Fruit fly (Drosophila melanogaster) whole organism, embryonic: ENCODE measurements around the gene Ice2.
A peak's percentile ranks its signal among the peaks of the same experiment; 100 is the strongest.

Experiments used
- Adf1 ChIP-seq: fragments of 200-800 bp; sonication (Bioruptor generic); IDR thresholded peaks from 2 replicates; pipeline ENCODE4 v1.3.6; 2022; ENCODE audit warnings: missing biosample characterization, missing genetic modification characterization
- Atf3 ChIP-seq: fragments of 200-800 bp; sonication (Bioruptor generic); optimal IDR thresholded peaks from 3 replicates; lab custom pipeline; 2016; ENCODE audit warnings: missing biosample characterization, missing genetic modification characterization
- Awh ChIP-seq: fragments of 200-800 bp; sonication (Bioruptor generic); IDR thresholded peaks from 2 replicates; pipeline ENCODE4, ENCODE4 v1.3.6; 2022; ENCODE audit warnings: missing biosample characterization, missing genetic modification characterization
- CG10274 ChIP-seq: fragments of 200-800 bp; sonication (Bioruptor generic); optimal IDR thresholded peaks from 3 replicates; lab custom pipeline; 2017; ENCODE audit warnings: missing biosample characterization, mild to moderate bottlenecking, missing genetic modification characterization
- CG10366 ChIP-seq: fragments of 200-800 bp; sonication (Bioruptor generic); IDR thresholded peaks from 2 replicates; pipeline ENCODE4 v1.3.6; 2022; ENCODE audit warnings: missing biosample characterization, missing genetic modification characterization
- CG10462 ChIP-seq: fragments of 200-800 bp; sonication (Bioruptor generic); optimal IDR thresholded peaks from 2 replicates; lab custom pipeline; 2016; ENCODE audit warnings: missing biosample characterization, missing genetic modification characterization
- CG11504 ChIP-seq: fragments of 200-800 bp; sonication (Bioruptor generic); optimal IDR thresholded peaks from 3 replicates; lab custom pipeline; 2019; ENCODE audit warnings: missing biosample characterization, mild to moderate bottlenecking, missing genetic modification characterization, moderate library complexity
- CG12391 ChIP-seq: fragments of 200-800 bp; sonication (Bioruptor generic); optimal IDR thresholded peaks from 3 replicates; lab custom pipeline; 2018; ENCODE audit warnings: missing biosample characterization, mild to moderate bottlenecking, missing genetic modification characterization, moderate library complexity
- CG13123 ChIP-seq: fragments of 200-800 bp; sonication (Bioruptor generic); optimal IDR thresholded peaks from 2 replicates; lab custom pipeline; 2016; ENCODE audit warnings: missing biosample characterization, missing genetic modification characterization
- CG13624 ChIP-seq: fragments of 200-800 bp; sonication (Bioruptor generic); optimal IDR thresholded peaks from 2 replicates; lab custom pipeline; 2016; ENCODE audit warnings: missing biosample characterization, missing genetic modification characterization
- CG1529 ChIP-seq: fragments of 200-800 bp; sonication (Bioruptor generic); optimal IDR thresholded peaks from 3 replicates; lab custom pipeline; 2018; ENCODE audit warnings: missing biosample characterization, missing genetic modification characterization
- CG15479 ChIP-seq: fragments of 200-800 bp; sonication (Bioruptor generic); optimal IDR thresholded peaks from 3 replicates; lab custom pipeline; 2019; ENCODE audit warnings: missing biosample characterization, mild to moderate bottlenecking, missing genetic modification characterization, moderate library complexity
- CG16863 ChIP-seq: fragments of 200-800 bp; sonication (Bioruptor generic); optimal IDR thresholded peaks from 3 replicates; lab custom pipeline; 2016; ENCODE audit warnings: missing biosample characterization, missing genetic modification characterization
- CG17802 ChIP-seq: fragments of 200-800 bp; sonication (Bioruptor generic); optimal IDR thresholded peaks from 2 replicates; lab custom pipeline; 2018; ENCODE audit warnings: missing biosample characterization, mild to moderate bottlenecking, missing genetic modification characterization, moderate library complexity
- CG18764 ChIP-seq: fragments of 200-800 bp; sonication (Bioruptor generic); optimal IDR thresholded peaks from 3 replicates; lab custom pipeline; 2016; ENCODE audit warnings: missing biosample characterization, missing genetic modification characterization
- CG2129 ChIP-seq: fragments of 200-800 bp; sonication (Bioruptor generic); IDR thresholded peaks from 2 replicates; pipeline ENCODE4 v1.3.6; 2022; ENCODE audit warnings: missing biosample characterization, missing genetic modification characterization; ENCODE audit not compliant: partially characterized antibody
- CG2678 ChIP-seq: fragments of 200-800 bp; sonication (Bioruptor generic); optimal IDR thresholded peaks from 3 replicates; lab custom pipeline; 2019; ENCODE audit warnings: missing biosample characterization, mild to moderate bottlenecking, missing genetic modification characterization, moderate library complexity
- CG31224 ChIP-seq: fragments of 200-800 bp; sonication (Bioruptor generic); IDR thresholded peaks from 2 replicates; pipeline ENCODE4 v1.3.6; 2022; ENCODE audit warnings: missing biosample characterization, missing genetic modification characterization
- CG3281 ChIP-seq: fragments of 200-800 bp; sonication (Bioruptor generic); optimal IDR thresholded peaks from 3 replicates; lab custom pipeline; 2017; ENCODE audit warnings: missing biosample characterization, mild to moderate bottlenecking, missing genetic modification characterization
- CG4617 ChIP-seq: fragments of 200-800 bp; sonication (Bioruptor generic); optimal IDR thresholded peaks from 3 replicates; lab custom pipeline; 2016; ENCODE audit warnings: missing biosample characterization, missing genetic modification characterization, borderline replicate concordance
- CG6813 ChIP-seq: fragments of 200-800 bp; sonication (Bioruptor generic); optimal IDR thresholded peaks from 2 replicates; lab custom pipeline; 2017; ENCODE audit warnings: missing biosample characterization, missing genetic modification characterization, mild to moderate bottlenecking, moderate library complexity, missing genetic modification reagents
- CG7786 ChIP-seq: fragments of 200-800 bp; sonication (Bioruptor generic); optimal IDR thresholded peaks from 2 replicates; lab custom pipeline; 2016; ENCODE audit warnings: missing biosample characterization, missing genetic modification characterization
- CG8388 ChIP-seq: fragments of 200-800 bp; sonication (Bioruptor generic); optimal IDR thresholded peaks from 2 replicates; lab custom pipeline; 2019; ENCODE audit warnings: missing biosample characterization, mild to moderate bottlenecking, missing genetic modification characterization, moderate library complexity
- E2f2 ChIP-seq: fragments of 200-800 bp; sonication (Bioruptor generic); IDR thresholded peaks from 2 replicates; pipeline ENCODE4 v1.3.6; 2022; ENCODE audit warnings: missing biosample characterization, missing genetic modification characterization
- Ets97D ChIP-seq: fragments of 200-800 bp; sonication (Bioruptor generic); optimal IDR thresholded peaks from 3 replicates; lab custom pipeline; 2016; ENCODE audit warnings: missing biosample characterization, missing genetic modification characterization
- Hr39 ChIP-seq: fragments of >200 bp; optimal IDR thresholded peaks from 2 replicates; lab custom pipeline; 2017
- Med ChIP-seq: fragments of 200-800 bp; sonication (Bioruptor generic); peaks from one replicate; lab custom pipeline; 2016; ENCODE audit warnings: missing biosample characterization, missing genetic modification characterization, mild to moderate bottlenecking, inconsistent platforms, moderate library complexity
- NC2α ChIP-seq: fragments of 200-800 bp; sonication (Bioruptor generic); optimal IDR thresholded peaks from 2 replicates; lab custom pipeline; 2016; ENCODE audit warnings: missing biosample characterization, missing genetic modification characterization
- NFAT ChIP-seq: fragments of 200-800 bp; sonication (Bioruptor generic); IDR thresholded peaks from 2 replicates; pipeline ENCODE4 v1.3.6; 2022; ENCODE audit warnings: missing biosample characterization, missing genetic modification characterization
- NK7.1 ChIP-seq: fragments of 200-800 bp; sonication (Bioruptor generic); optimal IDR thresholded peaks from 3 replicates; lab custom pipeline; 2016; ENCODE audit warnings: missing biosample characterization, missing genetic modification characterization
- NfI ChIP-seq: fragments of 200-800 bp; sonication (Bioruptor generic); optimal IDR thresholded peaks from 3 replicates; lab custom pipeline; 2018; ENCODE audit warnings: missing biosample characterization, mild to moderate bottlenecking, missing genetic modification characterization, moderate library complexity
- Tbp ChIP-seq: fragments of >200 bp; optimal IDR thresholded peaks from 2 replicates; lab custom pipeline; 2018; ENCODE audit warnings: missing biosample characterization, missing genetic modification characterization
- Usf ChIP-seq: fragments of 200-800 bp; sonication (Bioruptor generic); optimal IDR thresholded peaks from 2 replicates; lab custom pipeline; 2017; ENCODE audit warnings: missing genotype, missing biosample characterization, missing genetic modification characterization
- danr ChIP-seq: fragments of 200-800 bp; sonication (Bioruptor generic); IDR thresholded peaks from 2 replicates; pipeline ENCODE4 v1.3.6; 2022; ENCODE audit warnings: missing biosample characterization, missing genetic modification characterization
- esg ChIP-seq: fragments of 200-800 bp; sonication (Bioruptor generic); conservative IDR thresholded peaks from 2 replicates; pipeline ENCODE4 v1.3.6; 2022; ENCODE audit warnings: missing biosample characterization, missing genetic modification characterization
- fd96Cb ChIP-seq: fragments of 200-800 bp; sonication (Bioruptor generic); optimal IDR thresholded peaks from 2 replicates; lab custom pipeline; 2018; ENCODE audit warnings: missing biosample characterization, mild to moderate bottlenecking, missing genetic modification characterization, moderate library complexity
- gsb ChIP-seq: fragments of 200-800 bp; sonication (Bioruptor generic); IDR thresholded peaks from 2 replicates; pipeline ENCODE4 v1.3.6; 2022; ENCODE audit warnings: missing biosample characterization, missing genetic modification characterization
- her ChIP-seq: fragments of 200-800 bp; sonication (Bioruptor generic); optimal IDR thresholded peaks from 2 replicates; lab custom pipeline; 2016; ENCODE audit warnings: missing biosample characterization, missing genetic modification characterization
- ind ChIP-seq: fragments of 200-800 bp; sonication (Bioruptor generic); optimal IDR thresholded peaks from 3 replicates; lab custom pipeline; 2016; ENCODE audit warnings: missing biosample characterization, missing genetic modification characterization
- jigr1 ChIP-seq: fragments of 200-800 bp; sonication (Bioruptor generic); IDR thresholded peaks from 3 replicates; pipeline ENCODE4 v1.3.6; 2022; ENCODE audit warnings: missing biosample characterization, missing genetic modification characterization
- luna ChIP-seq: fragments of 200-800 bp; sonication (Bioruptor generic); optimal IDR thresholded peaks from 2 replicates; lab custom pipeline; 2016; ENCODE audit warnings: missing biosample characterization, missing genetic modification characterization
- nerfin-2 ChIP-seq: fragments of 200-800 bp; sonication (Bioruptor generic); IDR thresholded peaks from 2 replicates; pipeline ENCODE4 v1.3.6; 2022; ENCODE audit warnings: missing biosample characterization, missing genetic modification characterization; ENCODE audit not compliant: partially characterized antibody
- nmo ChIP-seq: fragments of 200-800 bp; sonication (Bioruptor generic); optimal IDR thresholded peaks from 2 replicates; lab custom pipeline; 2018; ENCODE audit warnings: missing biosample characterization, mild to moderate bottlenecking, missing genetic modification characterization, moderate library complexity
- pita ChIP-seq: fragments of 200-800 bp; sonication (Bioruptor generic); optimal IDR thresholded peaks from 2 replicates; lab custom pipeline; 2017; ENCODE audit warnings: missing biosample characterization, mild to moderate bottlenecking, missing genetic modification characterization
- pros ChIP-seq: fragments of 200-800 bp; sonication (Bioruptor generic); optimal IDR thresholded peaks from 3 replicates; lab custom pipeline; 2019; ENCODE audit warnings: missing biosample characterization, mild to moderate bottlenecking, missing genetic modification characterization, moderate library complexity
- scrt ChIP-seq: fragments of 200-800 bp; sonication (Bioruptor generic); optimal IDR thresholded peaks from 2 replicates; lab custom pipeline; 2018; ENCODE audit warnings: missing biosample characterization, mild to moderate bottlenecking, missing genetic modification characterization, moderate library complexity
- seq ChIP-seq: fragments of 200-800 bp; sonication (Bioruptor generic); IDR thresholded peaks from 2 replicates; pipeline ENCODE4 v1.3.6; 2022; ENCODE audit warnings: missing biosample characterization, missing genetic modification characterization
- sim ChIP-seq: fragments of 200-800 bp; sonication (Bioruptor generic); IDR thresholded peaks from 2 replicates; pipeline ENCODE4 v1.3.6; 2022; ENCODE audit warnings: missing biosample characterization, missing genetic modification characterization
- stc ChIP-seq: fragments of 200-800 bp; sonication (Bioruptor generic); IDR thresholded peaks from 2 replicates; pipeline ENCODE4 v1.3.6; 2022; ENCODE audit warnings: missing biosample characterization, missing genetic modification characterization
- tna ChIP-seq: fragments of 200-800 bp; sonication (Bioruptor generic); IDR thresholded peaks from 2 replicates; pipeline ENCODE4 v1.3.6; 2022; ENCODE audit warnings: missing biosample characterization, missing genetic modification characterization; ENCODE audit not compliant: partially characterized antibody
- wek ChIP-seq: fragments of 200-800 bp; sonication (Bioruptor generic); optimal IDR thresholded peaks from 3 replicates; lab custom pipeline; 2018; ENCODE audit warnings: missing biosample characterization, mild to moderate bottlenecking, missing genetic modification characterization, moderate library complexity
- z ChIP-seq: fragments of 200-800 bp; sonication (Bioruptor generic); IDR thresholded peaks from 3 replicates; pipeline ENCODE4 v1.3.6; 2022; ENCODE audit warnings: missing biosample characterization, missing genetic modification characterization

Gene Ice2

dm6 chr3R:21176663-21177145 lies 46.7 kb downstream of the Ice2 start (continued):
- TF ChIP-seq Usf (GFP tag; lab: Kevin White, UChicago) (no peak), CG13123 (GFP tag; lab: Kevin White, UChicago) (no peak), CG4617 (GFP tag; lab: Kevin White, UChicago) (no peak), CG8388 (GFP tag; lab: Kevin White, UChicago) (peak; percentile 14), nmo (GFP tag; lab: Kevin White, UChicago) (peak; percentile 26), sim (GFP tag; lab: Robert Waterston, UW) (no peak), E2f2 (GFP tag; lab: Robert Waterston, UW) (no peak), Adf1 (GFP tag; lab: Robert Waterston, UW) (no peak), Med (peak; percentile 85), CG11504 (tag; lab: Kevin White, UChicago) (peak; percentile 28), CG15479 (GFP tag; lab: Kevin White, UChicago) (no peak), CG12391 (no peak), CG31224 (GFP tag; lab: Robert Waterston, UW) (no peak), stc (no peak), CG10274 (GFP tag; lab: Kevin White, UChicago) (no peak), pita (no peak), z (no peak), her (GFP tag; lab: Kevin White, UChicago) (no peak), CG2678 (tag; lab: Kevin White, UChicago) (peak; percentile 63), CG10462 (GFP tag; lab: Kevin White, UChicago) (no peak), Awh (peak; percentile 50; the same call in 1 of the 2 replicates), Atf3 (GFP tag; lab: Kevin White, UChicago) (no peak), NK7.1 (GFP tag; lab: Kevin White, UChicago) (no peak), fd96Cb (tag; lab: Kevin White, UChicago) (no peak), Ets97D (no peak), CG18764 (GFP tag; lab: Kevin White, UChicago) (no peak), CG7786 (GFP tag; lab: Kevin White, UChicago) (no peak), wek (GFP tag; lab: Kevin White, UChicago) (peak; percentile 31), CG17802 (tag; lab: Kevin White, UChicago) (no peak), CG16863 (GFP tag; lab: Kevin White, UChicago) (no peak), CG6813 (GFP tag; lab: Kevin White, UChicago) (peak; percentile 10), CG1529 (no peak), gsb (GFP tag; lab: Robert Waterston, UW) (no peak), NfI (GFP tag; lab: Kevin White, UChicago) (no peak), esg (GFP tag; lab: Robert Waterston, UW) (0 out of 2 replicates have a peak, but pooled peaks have one; percentile 20), danr (GFP tag; lab: Robert Waterston, UW) (peak; percentile 38; the same call in 1 of the 2 replicates), NFAT (GFP tag; lab: Robert Waterston, UW) (peak; percentile 47; the same call in 1 of the 2 replicates), Hr39 (no peak), ind (GFP tag; lab: Kevin White, UChicago) (peak; percentile 12), NC2α (no peak), nerfin-2 (no peak), CG10366 (GFP tag; lab: Robert Waterston, UW) (no peak; the same call in 1 of the 2 replicates), tna (GFP tag; lab: Robert Waterston, UW) (no peak), CG2129 (GFP tag; lab: Robert Waterston, UW) (no peak), seq (no peak), scrt (GFP tag; lab: Kevin White, UChicago) (peak; percentile 33), CG3281 (GFP tag; lab: Kevin White, UChicago) (peak; percentile 49), luna (GFP tag; lab: Kevin White, UChicago) (no peak), jigr1 (GFP tag; lab: Robert Waterston, UW) (no peak), CG13624 (GFP tag; lab: Kevin White, UChicago) (no peak), Tbp (GFP tag; lab: Kevin White, UChicago) (no peak), pros (no peak)
